Fruit fly (Drosophila melanogaster): ENCODE results near the gene Zip102B.

Zip102B gene

DNA sequence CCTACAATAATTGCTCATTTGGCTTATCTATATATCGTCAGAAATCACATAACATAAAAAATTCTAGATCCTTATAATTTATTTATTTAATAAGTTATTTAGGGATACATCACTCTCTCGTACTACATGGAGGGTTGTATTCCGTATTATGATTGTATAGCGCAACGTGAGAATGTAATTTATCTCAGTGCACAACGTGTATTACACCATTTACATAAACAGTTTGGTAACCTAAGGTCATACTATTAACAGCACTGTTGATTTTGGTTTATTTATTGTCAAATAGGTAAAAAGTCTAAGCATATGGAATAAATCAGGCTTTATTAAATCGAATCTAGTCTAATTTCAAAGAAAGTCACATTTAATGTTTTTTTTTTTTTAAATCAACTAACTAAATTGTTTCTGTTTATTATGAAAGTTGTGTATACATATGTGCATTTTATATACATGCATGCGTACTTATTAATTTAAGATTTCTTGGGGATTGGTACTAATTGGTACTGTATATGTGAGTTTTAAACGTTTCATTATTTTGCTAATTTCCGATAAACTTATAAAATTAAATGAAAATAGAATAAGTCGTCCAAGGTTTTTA, 882 bp upstream of the Zip102B start, which contains the start of gene Rnf11 (continued):
- peak; percentile 33 for TF ChIP-seq CG31627 (GFP tag; optimal IDR thresholded peaks at IDR 0.05)
- TF ChIP-seq CG16779 (tag; optimal IDR thresholded peaks at IDR 0.05), result no peak
- TF ChIP-seq esn (GFP tag; optimal IDR thresholded peaks at IDR 0.05), result no peak
- TF ChIP-seq CG7368 (GFP tag; optimal IDR thresholded peaks at IDR 0.05), result no peak
- no peak for TF ChIP-seq dac (GFP tag; optimal IDR thresholded peaks at IDR 0.05)
- no peak for TF ChIP-seq CG8119 (GFP tag; IDR thresholded peaks at IDR 0.05)
- no peak for TF ChIP-seq svp (GFP tag)
- no peak for TF ChIP-seq achi (GFP tag; optimal IDR thresholded peaks at IDR 0.05)
- no peak for TF ChIP-seq cyc (GFP tag; optimal IDR thresholded peaks at IDR 0.05)
- no peak for TF ChIP-seq spab (GFP tag; optimal IDR thresholded peaks at IDR 0.05)
- no peak for TF ChIP-seq ss (GFP tag; optimal IDR thresholded peaks at IDR 0.05)
- TF ChIP-seq Sox15 (GFP tag; optimal IDR thresholded peaks at IDR 0.05), result no peak

DNA sequence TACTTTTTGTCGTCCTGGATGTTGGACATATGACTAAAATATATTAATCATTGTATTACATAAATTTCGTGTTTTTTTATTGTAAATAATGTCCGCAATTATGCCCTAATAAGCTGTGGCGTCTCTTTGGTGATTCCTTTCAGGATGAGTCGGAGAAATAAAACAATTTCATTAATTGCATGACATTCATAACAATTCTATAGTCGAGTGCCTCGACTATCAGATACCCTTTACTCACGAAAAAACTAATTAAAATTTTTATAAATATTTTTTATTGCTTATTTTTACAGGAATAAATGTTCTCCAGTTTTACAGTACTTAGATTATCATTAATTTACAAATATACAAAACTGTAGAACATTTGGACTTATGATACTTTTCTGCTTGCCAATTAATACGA, 3.2 kb downstream of the Zip102B start:
- TF ChIP-seq CG10669 (GFP tag; optimal IDR thresholded peaks at IDR 0.05), result no peak
- no peak for TF ChIP-seq CG10631 (GFP tag; optimal IDR thresholded peaks at IDR 0.05)
- no peak for TF ChIP-seq CG8632 (GFP tag; optimal IDR thresholded peaks at IDR 0.05)
- no peak for TF ChIP-seq dsx (GFP tag; optimal IDR thresholded peaks at IDR 0.05; ENCODE audit: poor library complexity, severe bottlenecking)
- no peak for TF ChIP-seq CG15336 (GFP tag; IDR thresholded peaks at IDR 0.05)
- TF ChIP-seq CG11902 (GFP tag; optimal IDR thresholded peaks at IDR 0.05), result no peak
- TF ChIP-seq CG1621 (tag; optimal IDR thresholded peaks at IDR 0.05), result no peak
- TF ChIP-seq Met (GFP tag; optimal IDR thresholded peaks at IDR 0.05), result no peak
- TF ChIP-seq Sox14 (GFP tag; optimal IDR thresholded peaks at IDR 0.05), result no peak
- no peak for TF ChIP-seq CG8119 (GFP tag; IDR thresholded peaks at IDR 0.05)
- no peak for TF ChIP-seq net (GFP tag; optimal IDR thresholded peaks at IDR 0.05)
- TF ChIP-seq esn (GFP tag; optimal IDR thresholded peaks at IDR 0.05), result no peak
- no peak for TF ChIP-seq CG3032 (tag; optimal IDR thresholded peaks at IDR 0.05)
- TF ChIP-seq fd85E (GFP tag; optimal IDR thresholded peaks at IDR 0.05), result no peak
- no peak for TF ChIP-seq CG6808 (GFP tag; optimal IDR thresholded peaks at IDR 0.05)

DNA sequence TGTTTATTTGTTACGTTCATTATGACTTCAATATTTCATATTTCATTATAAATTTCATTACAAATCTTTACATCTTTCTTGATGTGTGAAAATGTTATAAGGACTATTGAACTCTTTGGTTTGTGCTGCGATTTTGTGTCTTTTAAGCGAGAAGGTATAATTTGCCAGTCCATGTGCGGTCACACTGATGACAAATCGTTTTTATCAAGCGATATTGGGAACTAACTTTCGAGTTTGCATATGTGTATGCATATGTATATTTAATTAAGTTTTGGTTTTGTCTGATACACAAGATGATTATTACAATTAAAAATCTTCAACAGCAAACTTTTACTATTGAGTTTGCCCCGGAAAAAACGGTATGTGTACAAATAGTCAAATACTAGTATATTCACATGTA, 6.0 kb downstream of the Zip102B start, which contains the start of gene Rad23:
TSS of gene Rad23 (plus strand) at position 163 of the 400 bp plus-strand sequence.
- TF ChIP-seq CG1621 (tag; optimal IDR thresholded peaks at IDR 0.05) (no peak), vri (GFP tag; optimal IDR thresholded peaks at IDR 0.05) (no peak), Hr4 (GFP tag; optimal IDR thresholded peaks at IDR 0.05) (no peak), CG3032 (tag; optimal IDR thresholded peaks at IDR 0.05) (peak; percentile 15), ss (GFP tag; optimal IDR thresholded peaks at IDR 0.05) (peak in 1 of 2 experiments; percentile 48), Blimp-1 (GFP tag; optimal IDR thresholded peaks at IDR 0.05) (no peak), acj6 (GFP tag; optimal IDR thresholded peaks at IDR 0.05) (no peak), Ets21C (GFP tag; optimal IDR thresholded peaks at IDR 0.05) (no peak), CG6276 (GFP tag; optimal IDR thresholded peaks at IDR 0.05) (no peak), Lpt (GFP tag; optimal IDR thresholded peaks at IDR 0.05) (no peak), dac (GFP tag; optimal IDR thresholded peaks at IDR 0.05) (no peak), OdsH (GFP tag; optimal IDR thresholded peaks at IDR 0.05) (no peak), CG32006 (GFP tag; optimal IDR thresholded peaks at IDR 0.05) (no peak), cyc (GFP tag; optimal IDR thresholded peaks at IDR 0.05) (peak; percentile 4), topi (GFP tag; optimal IDR thresholded peaks at IDR 0.05) (peak; percentile 15), fd85E (GFP tag; optimal IDR thresholded peaks at IDR 0.05) (no peak), CG6854 (GFP tag; optimal IDR thresholded peaks at IDR 0.05) (no peak), CG4318 (GFP tag; optimal IDR thresholded peaks at IDR 0.05) (no peak), CG16779 (tag; optimal IDR thresholded peaks at IDR 0.05) (no peak), svp (GFP tag) (no peak), CG8632 (GFP tag; optimal IDR thresholded peaks at IDR 0.05) (no peak), CG11902 (GFP tag; optimal IDR thresholded peaks at IDR 0.05) (no peak), Eip93F (GFP tag; optimal IDR thresholded peaks at IDR 0.05) (no peak), CG6808 (GFP tag; optimal IDR thresholded peaks at IDR 0.05) (no peak), Eip75B (GFP tag; optimal IDR thresholded peaks at IDR 0.05) (no peak), Sox14 (GFP tag; optimal IDR thresholded peaks at IDR 0.05) (peak; percentile 28), CG11762 (GFP tag; optimal IDR thresholded peaks at IDR 0.05; ENCODE audit: insufficient read depth) (no peak), Sox15 (GFP tag; optimal IDR thresholded peaks at IDR 0.05) (no peak), CG9139 (GFP tag; optimal IDR thresholded peaks at IDR 0.05) (no peak), spab (GFP tag; optimal IDR thresholded peaks at IDR 0.05) (no peak), CG6163 (GFP tag; IDR thresholded peaks at IDR 0.05) (no peak), Sox102F (GFP tag; optimal IDR thresholded peaks at IDR 0.05) (no peak), esn (GFP tag; optimal IDR thresholded peaks at IDR 0.05) (no peak), Gug (GFP tag; IDR thresholded peaks at IDR 0.05) (no peak), eg (GFP tag; IDR thresholded peaks at IDR 0.05) (no peak), fkh (GFP tag; optimal IDR thresholded peaks at IDR 0.05) (no peak)
